Fruit fly (Drosophila melanogaster) whole organism, wandering third instar larva: ENCODE data around the gene Pif1A.
A peak's percentile ranks its signal among the peaks of the same experiment; 100 is the strongest.

Experiments used
- Abd-B ChIP-seq: fragments of >200 bp; optimal IDR thresholded peaks from 2 replicates; lab custom pipeline; 2017; ENCODE audit warnings: missing biosample characterization, missing genetic modification characterization
- GATAd ChIP-seq: sonication (Bioruptor generic); optimal IDR thresholded peaks from 2 replicates; lab custom pipeline; 2016; ENCODE audit warnings: missing biosample characterization, missing genetic modification characterization
- Hr78 ChIP-seq: fragments of >200 bp; optimal IDR thresholded peaks from 2 replicates; lab custom pipeline; 2017; ENCODE audit warnings: missing biosample characterization, missing genetic modification characterization
- Mio ChIP-seq: sonication (Bioruptor generic); optimal IDR thresholded peaks from 2 replicates; lab custom pipeline; 2016; ENCODE audit warnings: missing biosample characterization, missing genetic modification characterization
- dl ChIP-seq, 2 experiments: fragments of 175-275, 200-275 bp in 1 of 2; fragments of 200-275 bp in 1 of 2; sonication (Bioruptor generic); optimal IDR thresholded peaks; lab custom pipeline; 2018; ENCODE audit warnings: mild to moderate bottlenecking in 2 of 2, missing biosample characterization in 2 of 2, missing genetic modification characterization in 2 of 2, moderate library complexity in 2 of 2; ENCODE audit not compliant: partially characterized antibody in 2 of 2, insufficient read depth in 1 of 2
- dsf ChIP-seq: sonication (Bioruptor generic); optimal IDR thresholded peaks from 2 replicates; lab custom pipeline; 2016; ENCODE audit warnings: missing biosample characterization, missing genetic modification characterization, borderline replicate concordance
- foxo ChIP-seq, 2 experiments: fragments of 200-800 bp; sonication (Bioruptor generic); optimal IDR thresholded peaks; 2 replicates in 1 of 2; 3 replicates in 1 of 2; lab custom pipeline; 2016 to 2017; ENCODE audit warnings: missing biosample characterization in 2 of 2, missing genetic modification characterization in 2 of 2
- fru ChIP-seq: fragments of 200-800 bp; sonication (Bioruptor generic); optimal IDR thresholded peaks from 3 replicates; lab custom pipeline; 2016; ENCODE audit warnings: missing biosample characterization, mild to moderate bottlenecking, missing genetic modification characterization
- psq ChIP-seq: fragments of 200-800 bp; sonication (Bioruptor generic); optimal IDR thresholded peaks from 3 replicates; lab custom pipeline; 2017; ENCODE audit warnings: missing biosample characterization, mild to moderate bottlenecking, missing genetic modification characterization, moderate library complexity
- usp ChIP-seq: fragments of >200 bp; optimal IDR thresholded peaks from 2 replicates; lab custom pipeline; 2017; ENCODE audit warnings: missing biosample characterization, missing genetic modification characterization

- no peak for TF ChIP-seq Hr78 (GFP tag; lab: Kevin White, UChicago)
- no peak for TF ChIP-seq Abd-B (GFP tag; lab: Kevin White, UChicago)
- peak; percentile 15 for TF ChIP-seq dsf (GFP tag; lab: Kevin White, UChicago)
- TF ChIP-seq foxo (GFP tag; optimal IDR thresholded peaks at IDR 0.05; lab: Kevin White, UChicago), result peak in 1 of 2 experiments; percentile 79
- TF ChIP-seq GATAd (GFP tag; lab: Kevin White, UChicago), result no peak
- TF ChIP-seq usp, result no peak
- TF ChIP-seq fru, result peak; percentile 83
- TF ChIP-seq psq (GFP tag; lab: Kevin White, UChicago), result peak; percentile 57
- TF ChIP-seq dl (GFP tag; optimal IDR thresholded peaks at IDR 0.05; lab: Kevin White, UChicago; ENCODE audit: insufficient read depth in 1 of 2, partially characterized antibody in 2 of 2), result no peak
- TF ChIP-seq Mio (GFP tag; lab: Kevin White, UChicago), result no peak
These were observed 52.9 kb downstream of the Pif1A start for dm6 chr3R:8747871-8748775.
